Worm (Caenorhabditis elegans) whole organism, early embryonic: Measurements from ENCODE around the gene smcr-8.

Experiments used
- B0310.2 ChIP-seq: sonication (generic microtip); optimal IDR thresholded peaks from 2 replicates; lab custom pipeline; 2016; ENCODE audit warnings: mild to moderate bottlenecking, missing genetic modification characterization, missing compliant biosample characterization
- F13C5.2 ChIP-seq: sonication (generic microtip); optimal IDR thresholded peaks from 2 replicates; lab custom pipeline; 2017; ENCODE audit warnings: mild to moderate bottlenecking, missing genetic modification characterization, inconsistent platforms, missing compliant biosample characterization
- aly-1 ChIP-seq: sonication (generic microtip); optimal IDR thresholded peaks from 2 replicates; lab custom pipeline; 2016; ENCODE audit warnings: missing genetic modification characterization, missing compliant biosample characterization
- ama-1 ChIP-seq: fragments of 150-350 bp; optimal IDR thresholded peaks from 2 replicates; lab custom pipeline; 2014
- ceh-13 ChIP-seq: fragments of 200-800 bp; sonication (Bioruptor generic); optimal IDR thresholded peaks from 2 replicates; lab custom pipeline; 2018; ENCODE audit warnings: mild to moderate bottlenecking, missing genetic modification characterization, missing compliant biosample characterization
- ceh-36 ChIP-seq: sonication (generic microtip); optimal IDR thresholded peaks from 2 replicates; lab custom pipeline; 2016; ENCODE audit warnings: missing genetic modification characterization, inconsistent platforms, missing compliant biosample characterization
- ets-7 ChIP-seq: sonication (generic microtip); optimal IDR thresholded peaks from 2 replicates; lab custom pipeline; 2016; ENCODE audit warnings: missing genotype, missing genetic modification characterization, missing compliant biosample characterization
- flt-1 ChIP-seq: fragments of 200-800 bp; sonication (Bioruptor generic); IDR thresholded peaks from 2 replicates; pipeline ENCODE4 v1.3.6; 2022; ENCODE audit warnings: missing genetic modification characterization, missing compliant biosample characterization
- hmbx-1 ChIP-seq: sonication (generic microtip); optimal IDR thresholded peaks from 2 replicates; lab custom pipeline; 2016; ENCODE audit warnings: mild to moderate bottlenecking, missing genetic modification characterization, missing compliant biosample characterization
- hmg-4 ChIP-seq: fragments of 200-800 bp; sonication (Bioruptor generic); optimal IDR thresholded peaks from 2 replicates; lab custom pipeline; 2018; ENCODE audit warnings: mild to moderate bottlenecking, missing genetic modification characterization, missing compliant biosample characterization
- hnd-1 ChIP-seq: sonication (generic microtip); optimal IDR thresholded peaks from 2 replicates; lab custom pipeline; 2016; ENCODE audit warnings: missing genetic modification characterization, missing compliant biosample characterization
- pes-1 ChIP-seq: fragments of 200-800 bp; sonication (Bioruptor generic); IDR thresholded peaks from 2 replicates; pipeline ENCODE4 v1.3.6; 2022; ENCODE audit warnings: missing genetic modification reagents, missing genetic modification characterization, missing compliant biosample characterization
- scrt-1 ChIP-seq: fragments of 200-800 bp; sonication (Bioruptor generic); IDR thresholded peaks from 2 replicates; pipeline ENCODE4 v1.3.6; 2022; ENCODE audit warnings: missing genetic modification characterization, missing compliant biosample characterization
- sea-1 ChIP-seq: fragments of 200-800 bp; sonication (Bioruptor generic); conservative IDR thresholded peaks from 2 replicates; pipeline ENCODE4 v1.3.6; 2022; ENCODE audit warnings: missing genetic modification characterization, missing compliant biosample characterization
- tbx-11 ChIP-seq: fragments of 200-800 bp; sonication (Bioruptor generic); IDR thresholded peaks from 2 replicates; pipeline ENCODE4 v1.3.6; 2022; ENCODE audit warnings: missing genetic modification characterization, missing compliant biosample characterization
- tbx-37 ChIP-seq: fragments of 200-800 bp; sonication (Bioruptor generic); conservative IDR thresholded peaks from 2 replicates; pipeline ENCODE4 v1.3.6; 2022; ENCODE audit warnings: missing genetic modification reagents, missing genetic modification characterization, missing compliant biosample characterization
- tra-4 ChIP-seq: sonication (generic microtip); optimal IDR thresholded peaks from 2 replicates; lab custom pipeline; 2017; ENCODE audit warnings: missing genetic modification characterization, missing compliant biosample characterization

smcr-8 gene

ce11 chrIII:5010723-5011122, 11.5 kb downstream of the smcr-8 start:
- no peak for TF ChIP-seq tbx-37 (GFP tag; lab: Robert Waterston, UW)
- no peak for TF ChIP-seq ceh-36 (tag; lab: Kevin White, UChicago)
- no peak for TF ChIP-seq ama-1
- no peak for TF ChIP-seq tra-4 (tag; lab: Kevin White, UChicago)
- no peak for TF ChIP-seq hnd-1 (tag; lab: Kevin White, UChicago)

- no peak for TF ChIP-seq B0310.2 (tag; lab: Kevin White, UChicago)
- no peak for TF ChIP-seq tra-4 (tag; lab: Kevin White, UChicago)
- TF ChIP-seq ceh-36 (tag; lab: Kevin White, UChicago), result no peak
- no peak for TF ChIP-seq tbx-11 (GFP tag; lab: Robert Waterston, UW)
- TF ChIP-seq hmg-4, result no peak
- TF ChIP-seq scrt-1 (GFP tag; lab: Robert Waterston, UW), result no peak
These were observed 13.3 kb downstream of the smcr-8 start for ce11 chrIII:5012460-5012859.

ce11 chrIII:5013915-5014346, 14.8 kb downstream of the smcr-8 start:
- TF ChIP-seq scrt-1 (GFP tag; lab: Robert Waterston, UW) (peak; percentile 14; the same call in 1 of the 2 replicates), tbx-11 (GFP tag; lab: Robert Waterston, UW) (0 out of 2 replicates have a peak, but pooled peaks have one; percentile 3), hmg-4 (peak; percentile 88), sea-1 (0 out of 2 replicates have a peak, but pooled peaks have one; percentile 39), pes-1 (peak; percentile 48; the same call in 1 of the 2 replicates), aly-1 (peak; percentile 64), hnd-1 (tag; lab: Kevin White, UChicago) (no peak), ceh-13 (GFP tag; lab: Kevin White, UChicago) (no peak), F13C5.2 (tag; lab: Kevin White, UChicago) (peak; percentile 74), ceh-36 (tag; lab: Kevin White, UChicago) (no peak)

- TF ChIP-seq hnd-1 (tag; lab: Kevin White, UChicago), result no peak
- no peak for TF ChIP-seq ets-7 (tag; lab: Kevin White, UChicago)
- TF ChIP-seq flt-1, result no peak
These were observed 18.4 kb downstream of the smcr-8 start, which contains the start of gene larp-1 for ce11 chrIII:5017550-5017949. Gene larp-1 (minus strand): TSS chrIII:5017650.

- TF ChIP-seq hnd-1 (tag; lab: Kevin White, UChicago) (no peak), B0310.2 (tag; lab: Kevin White, UChicago) (no peak), ets-7 (tag; lab: Kevin White, UChicago) (peak; percentile 44), flt-1 (peak; percentile 75), F13C5.2 (tag; lab: Kevin White, UChicago) (peak; percentile 93), ceh-36 (tag; lab: Kevin White, UChicago) (no peak), aly-1 (peak; percentile 56), ama-1 (no peak), pes-1 (peak; percentile 77), scrt-1 (GFP tag; lab: Robert Waterston, UW) (peak; percentile 65), sea-1 (0 out of 2 replicates have a peak, but pooled peaks have one; percentile 35), tra-4 (tag; lab: Kevin White, UChicago) (peak; percentile 65), hmbx-1 (tag; lab: Kevin White, UChicago) (no peak), ceh-13 (GFP tag; lab: Kevin White, UChicago) (peak; percentile 22), tbx-37 (GFP tag; lab: Robert Waterston, UW) (peak; percentile 67; the same call in 1 of the 2 replicates), hmg-4 (peak; percentile 95), tbx-11 (GFP tag; lab: Robert Waterston, UW) (peak; percentile 67)
These were observed 19.0 kb downstream of the smcr-8 start, which contains the start of gene wip-1 for ce11 chrIII:5018116-5018689. Gene wip-1 (plus strand): TSS chrIII:5018639.

- TF ChIP-seq ceh-13 (GFP tag; lab: Kevin White, UChicago) (no peak), tra-4 (tag; lab: Kevin White, UChicago) (no peak), flt-1 (no peak), ceh-36 (tag; lab: Kevin White, UChicago) (no peak), scrt-1 (GFP tag; lab: Robert Waterston, UW) (no peak), hmg-4 (no peak), hmbx-1 (tag; lab: Kevin White, UChicago) (no peak), F13C5.2 (tag; lab: Kevin White, UChicago) (no peak), sea-1 (no peak), aly-1 (no peak), tbx-37 (GFP tag; lab: Robert Waterston, UW) (no peak), ama-1 (no peak)
These were observed 21.7 kb downstream of the smcr-8 start, which contains the start of gene mdt-11 for ce11 chrIII:5020924-5021323. Gene mdt-11 (plus strand): TSS chrIII:5021224.

- TF ChIP-seq ets-7 (tag; lab: Kevin White, UChicago) (no peak), B0310.2 (tag; lab: Kevin White, UChicago) (no peak), tbx-11 (GFP tag; lab: Robert Waterston, UW) (no peak), aly-1 (no peak), pes-1 (no peak), scrt-1 (GFP tag; lab: Robert Waterston, UW) (no peak), ceh-13 (GFP tag; lab: Kevin White, UChicago) (no peak)
These were observed 22.5 kb downstream of the smcr-8 start, which contains the start of gene R144.3 for ce11 chrIII:5021689-5022088. Gene R144.3 (plus strand): TSS chrIII:5021989.

- TF ChIP-seq ets-7 (tag; lab: Kevin White, UChicago), result no peak
- TF ChIP-seq ama-1, result no peak
- TF ChIP-seq hmg-4, result no peak
- TF ChIP-seq F13C5.2 (tag; lab: Kevin White, UChicago), result no peak
- TF ChIP-seq aly-1, result no peak
- no peak for TF ChIP-seq ceh-36 (tag; lab: Kevin White, UChicago)
- TF ChIP-seq B0310.2 (tag; lab: Kevin White, UChicago), result no peak
- no peak for TF ChIP-seq scrt-1 (GFP tag; lab: Robert Waterston, UW)
- no peak for TF ChIP-seq ceh-13 (GFP tag; lab: Kevin White, UChicago)
- no peak for TF ChIP-seq hmbx-1 (tag; lab: Kevin White, UChicago)
- no peak for TF ChIP-seq flt-1
- no peak for TF ChIP-seq tra-4 (tag; lab: Kevin White, UChicago)
- no peak for TF ChIP-seq pes-1
- no peak for TF ChIP-seq hnd-1 (tag; lab: Kevin White, UChicago)
- no peak for TF ChIP-seq sea-1
- TF ChIP-seq tbx-11 (GFP tag; lab: Robert Waterston, UW), result no peak
- no peak for TF ChIP-seq tbx-37 (GFP tag; lab: Robert Waterston, UW)
These were observed 23.8 kb downstream of the smcr-8 start, which contains the start of gene R144.13 for ce11 chrIII:5022964-5023363. Gene R144.13 (plus strand): TSS chrIII:5023264.
